Worm (Caenorhabditis elegans): Measurements from ENCODE around the gene unc-130.

unc-130 gene

ce11 chrII:11270829-11271228 is 10.9 kb upstream of the unc-130 start:
- TF ChIP-seq lin-54 (GFP tag; optimal IDR thresholded peaks at IDR 0.05) (no peak), B0261.1 (tag; optimal IDR thresholded peaks at IDR 0.05) (no peak), tlf-1 (GFP tag; optimal IDR thresholded peaks at IDR 0.05) (no peak), F22D6.2 (tag; optimal IDR thresholded peaks at IDR 0.05) (no peak), D2030.7 (GFP tag; IDR thresholded peaks at IDR 0.05) (no peak), lsl-1 (GFP tag; optimal IDR thresholded peaks at IDR 0.05) (no peak), B0019.2 (GFP tag; conservative IDR thresholded peaks at IDR 0.05) (no peak), hmg-1.2 (GFP tag; IDR thresholded peaks at IDR 0.05) (no peak), F57A8.1 (GFP tag; optimal IDR thresholded peaks at IDR 0.05) (no peak), egrh-3 (GFP tag; IDR thresholded peaks at IDR 0.05) (peak; percentile 83), zfh-2 (GFP tag; conservative IDR thresholded peaks at IDR 0.05) (peak; percentile 85), dpl-1 (GFP tag; optimal IDR thresholded peaks at IDR 0.05) (no peak), lin-40 (tag; optimal IDR thresholded peaks at IDR 0.05) (no peak)

DNA sequence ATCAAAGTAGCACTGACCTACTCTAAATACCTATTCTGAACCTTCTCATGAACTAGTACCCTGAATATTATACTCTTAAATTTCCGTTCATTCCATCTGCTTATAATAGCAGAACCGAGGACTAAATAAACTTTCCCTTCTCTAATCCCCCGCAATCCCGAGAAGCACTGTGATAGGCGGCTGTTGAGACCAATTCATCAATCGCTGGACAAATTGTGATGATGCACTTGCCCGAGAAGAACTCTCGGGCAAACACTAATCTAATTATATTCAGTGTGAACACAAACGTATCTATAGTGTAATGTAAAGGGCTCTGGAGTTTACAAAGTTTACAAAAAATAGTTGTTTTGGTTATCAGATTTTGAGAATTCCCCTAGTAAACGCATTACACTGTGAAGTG is 6.9 kb upstream of the unc-130 start:
- TF ChIP-seq lin-54 (GFP tag; optimal IDR thresholded peaks at IDR 0.05), result no peak
- no peak for TF ChIP-seq F37B4.10 (GFP tag; IDR thresholded peaks at IDR 0.05)
- TF ChIP-seq C06A6.2 (GFP tag; conservative IDR thresholded peaks at IDR 0.05), result no peak
- no peak for TF ChIP-seq nhr-80 (tag; optimal IDR thresholded peaks at IDR 0.05)
- no peak for TF ChIP-seq nhr-179 (tag; optimal IDR thresholded peaks at IDR 0.05)
- TF ChIP-seq rcor-1 (GFP tag; IDR thresholded peaks at IDR 0.05), result no peak

DNA sequence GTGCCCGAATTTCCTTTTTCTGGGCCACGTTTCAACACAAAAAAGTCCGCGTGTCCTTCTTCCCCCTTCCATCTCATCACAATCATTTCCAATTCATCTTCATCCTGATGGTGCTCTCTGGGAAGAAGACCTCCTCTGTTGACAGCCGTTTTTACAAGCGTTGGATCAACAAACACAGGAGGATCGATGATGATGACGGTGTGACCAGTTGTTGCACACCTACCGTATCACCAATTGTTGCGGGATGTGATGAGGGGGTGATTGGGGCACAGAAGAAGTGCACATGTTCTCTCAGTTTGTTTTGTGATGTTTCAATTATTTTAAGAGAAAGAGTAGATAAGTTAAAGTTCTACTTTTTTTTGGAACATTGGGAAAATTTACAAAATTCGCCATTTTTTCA is 6.3 kb upstream of the unc-130 start:
- TF ChIP-seq snpc-3.4 (tag; optimal IDR thresholded peaks at IDR 0.05) (no peak), F55B11.4 (tag; optimal IDR thresholded peaks at IDR 0.05; ENCODE audit: borderline replicate concordance, insufficient read depth) (no peak), nhr-120 (GFP tag; IDR thresholded peaks at IDR 0.05) (no peak), die-1 (tag; optimal IDR thresholded peaks at IDR 0.05) (no peak)

DNA sequence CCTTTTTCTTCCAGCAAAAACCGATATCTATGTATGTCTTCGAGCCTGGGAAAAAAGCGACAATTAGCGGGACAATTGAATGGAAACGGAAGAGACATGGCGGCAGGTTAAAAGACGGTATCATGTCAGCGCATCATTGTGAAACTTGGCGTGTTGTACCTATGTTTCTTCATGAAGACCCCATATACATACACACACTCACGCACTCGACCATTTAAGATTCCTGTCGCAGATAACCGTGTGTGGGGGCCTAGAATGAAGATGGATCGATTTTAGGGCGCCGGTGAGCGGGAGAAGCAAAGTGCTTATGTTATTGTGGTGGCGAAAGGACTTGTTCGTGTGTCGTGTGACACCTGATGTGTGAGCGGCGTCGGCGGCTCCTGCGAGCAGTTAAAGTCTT is 4.9 kb upstream of the unc-130 start:
- TF ChIP-seq die-1 (tag; optimal IDR thresholded peaks at IDR 0.05) (no peak), nfya-1 (tag; optimal IDR thresholded peaks at IDR 0.05; ENCODE audit: borderline replicate concordance, insufficient read depth) (no peak), ceh-40 (GFP tag; IDR thresholded peaks at IDR 0.05) (no peak), lin-35 (GFP tag; optimal IDR thresholded peaks at IDR 0.05) (no peak), Y56A3A.18 (GFP tag; IDR thresholded peaks at IDR 0.05) (no peak), ztf-3 (GFP tag; optimal IDR thresholded peaks at IDR 0.05) (no peak), F57C9.4 (tag; optimal IDR thresholded peaks at IDR 0.05) (no peak)

DNA sequence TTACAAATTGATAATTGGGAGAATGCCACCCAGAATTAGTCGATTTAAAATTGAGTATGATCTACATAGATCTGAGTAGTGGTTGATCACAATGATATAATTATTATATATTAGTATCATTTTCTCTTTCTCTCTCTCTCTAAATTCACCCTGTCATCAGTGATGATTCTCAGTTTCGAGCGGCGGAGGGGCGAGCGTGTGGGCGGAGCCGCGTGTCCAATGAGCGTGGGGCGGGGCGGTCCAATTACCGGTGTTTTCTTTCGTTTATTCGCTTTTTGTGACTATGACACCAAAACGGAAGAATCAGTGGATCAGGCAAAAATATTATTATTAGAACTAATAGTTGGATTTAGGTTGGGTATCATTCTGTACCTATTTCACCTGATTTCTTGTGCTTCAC is 1.8 kb upstream of the unc-130 start:
- TF ChIP-seq nfya-1 (tag; optimal IDR thresholded peaks at IDR 0.05; ENCODE audit: borderline replicate concordance, insufficient read depth) (no peak), die-1 (tag; optimal IDR thresholded peaks at IDR 0.05) (no peak), nfyb-1 (GFP tag; IDR thresholded peaks at IDR 0.05) (peak; percentile 72), snpc-1.1 (tag; optimal IDR thresholded peaks at IDR 0.05; ENCODE audit: insufficient read depth) (no peak), zfh-2 (GFP tag; conservative IDR thresholded peaks at IDR 0.05) (0 out of 2 replicates have a peak, but pooled peaks have one; percentile 17), egrh-3 (GFP tag; IDR thresholded peaks at IDR 0.05) (no peak), akir-1 (GFP tag; optimal IDR thresholded peaks at IDR 0.05) (no peak), madf-8 (GFP tag; conservative IDR thresholded peaks at IDR 0.05) (no peak), snpc-1.3 (tag; optimal IDR thresholded peaks at IDR 0.05; ENCODE audit: insufficient read depth) (no peak), ZK185.1 (tag; optimal IDR thresholded peaks at IDR 0.05; ENCODE audit: poor library complexity, severe bottlenecking) (no peak), sea-2 (GFP tag; IDR thresholded peaks at IDR 0.05) (no peak), F37B4.10 (GFP tag; IDR thresholded peaks at IDR 0.05) (no peak), nhr-179 (tag; optimal IDR thresholded peaks at IDR 0.05) (no peak), dox-1 (GFP tag; IDR thresholded peaks at IDR 0.05) (no peak), B0035.1 (tag; optimal IDR thresholded peaks at IDR 0.05) (no peak), F52B5.7 (tag; optimal IDR thresholded peaks at IDR 0.05) (no peak), cebp-2 (GFP tag; IDR thresholded peaks at IDR 0.05) (no peak)

Data from whole organism, young adult.